Fruit fly (Drosophila melanogaster) S2 (cell line): Measurements from ENCODE around the gene CG32109.

Experiments
- CG8478 ChIP-seq: fragments of >200 bp; optimal IDR thresholded peaks from 2 replicates; lab custom pipeline; 2018
- CTCF ChIP-seq, 2 experiments: fragments of >200 bp; optimal IDR thresholded peaks; 2 replicates each; lab custom pipeline; 2018

dm6 chr3L:12746241-12746640 lies 1.1 kb downstream of the CG32109 start:
- TF ChIP-seq CG8478 (lab: Kevin White, UChicago) (no peak), CTCF (optimal IDR thresholded peaks at IDR 0.05; lab: Kevin White, UChicago) (no peak)
